Worm (Caenorhabditis elegans) whole organism, L1 larva: ENCODE data around the gene txt-10.

Experiments used
- C04F5.9 ChIP-seq: sonication (generic microtip); optimal IDR thresholded peaks from 2 replicates; lab custom pipeline; 2016; ENCODE audit warnings: missing genetic modification characterization, missing compliant biosample characterization
- F16B12.6 ChIP-seq: fragments of 150-350 bp; optimal IDR thresholded peaks from 2 replicates; lab custom pipeline; 2014; ENCODE audit warnings: missing biosample characterization, missing genetic modification characterization
- Y116A8C.19 ChIP-seq: sonication (generic microtip); optimal IDR thresholded peaks from 2 replicates; lab custom pipeline; 2016; ENCODE audit warnings: missing compliant biosample characterization, missing genetic modification characterization, borderline replicate concordance
- aha-1 ChIP-seq: fragments of 150-350 bp; optimal IDR thresholded peaks from 2 replicates; lab custom pipeline; 2014; ENCODE audit warnings: missing biosample characterization, missing genetic modification characterization
- aly-2 ChIP-seq: fragments of 150-350 bp; optimal IDR thresholded peaks from 2 replicates; lab custom pipeline; 2014; ENCODE audit warnings: missing biosample characterization, missing genetic modification characterization
- ceh-63 ChIP-seq: fragments of 200-800 bp; sonication (Bioruptor generic); optimal IDR thresholded peaks from 2 replicates; lab custom pipeline; 2018; ENCODE audit warnings: mild to moderate bottlenecking, missing genetic modification characterization, missing compliant biosample characterization
- ceh-90 ChIP-seq: sonication (generic microtip); optimal IDR thresholded peaks from 2 replicates; lab custom pipeline; 2016; ENCODE audit warnings: missing genetic modification characterization, missing compliant biosample characterization
- dpl-1 ChIP-seq, 3 experiments: fragments of 150-350 bp in 2 of 3; sonication (generic microtip) in 1 of 3; optimal IDR thresholded peaks; 2 replicates each; lab custom pipeline; 2014 to 2017; ENCODE audit warnings: missing biosample characterization in 3 of 3, missing genetic modification characterization in 3 of 3, missing genetic modification reagents in 3 of 3
- efl-1 ChIP-seq, 4 experiments: fragments of 150-350 bp; optimal IDR thresholded peaks in 3 of 4; peaks in 1 of 4; 1 replicate in 1 of 4; 2 replicates in 3 of 4; lab custom pipeline; 2014; ENCODE audit warnings: missing biosample characterization in 2 of 4, missing genetic modification characterization in 2 of 4, missing genetic modification reagents in 2 of 4
- egl-13 ChIP-seq: sonication (generic microtip); optimal IDR thresholded peaks from 2 replicates; lab custom pipeline; 2016; ENCODE audit warnings: missing genotype, missing genetic modification reagents, missing genetic modification characterization, missing compliant biosample characterization
- elt-2 ChIP-seq: sonication (generic microtip); optimal IDR thresholded peaks from 2 replicates; lab custom pipeline; 2016; ENCODE audit warnings: missing genetic modification characterization, mild to moderate bottlenecking, inconsistent platforms, missing compliant biosample characterization, missing genetic modification reagents
- elt-3 ChIP-seq, 6 experiments: fragments of 150-350 bp in 1 of 6; sonication (generic microtip); optimal IDR thresholded peaks; 2 replicates each; lab custom pipeline; 2017 to 2018; ENCODE audit warnings: missing biosample characterization in 6 of 6, missing genetic modification characterization in 6 of 6, inconsistent platforms in 1 of 6
- ets-5 ChIP-seq: fragments of 200-800 bp; sonication (Bioruptor generic); IDR thresholded peaks from 2 replicates; pipeline ENCODE4 v1.3.6; 2022; ENCODE audit warnings: missing genetic modification characterization, missing compliant biosample characterization
- fkh-4 ChIP-seq: sonication (generic microtip); optimal IDR thresholded peaks from 2 replicates; lab custom pipeline; 2016; ENCODE audit warnings: missing compliant biosample characterization, missing genetic modification characterization, borderline replicate concordance
- fkh-8 ChIP-seq: sonication (generic microtip); optimal IDR thresholded peaks from 2 replicates; lab custom pipeline; 2016; ENCODE audit warnings: mild to moderate bottlenecking, missing genetic modification characterization, missing compliant biosample characterization
- hpl-2 ChIP-seq: fragments of 150-350 bp; optimal IDR thresholded peaks from 2 replicates; lab custom pipeline; 2014; ENCODE audit warnings: missing biosample characterization, missing genetic modification reagents, missing genetic modification characterization
- isw-1 ChIP-seq: fragments of 200-800 bp; sonication (Bioruptor generic); IDR thresholded peaks from 2 replicates; pipeline ENCODE4 v1.3.6; 2022; ENCODE audit warnings: missing genetic modification characterization, missing compliant biosample characterization
- jun-1 ChIP-seq: fragments of 150-350 bp; optimal IDR thresholded peaks from 2 replicates; lab custom pipeline; 2014; ENCODE audit warnings: missing biosample characterization, missing genetic modification reagents, missing genetic modification characterization
- lin-13 ChIP-seq: fragments of 150-350 bp; optimal IDR thresholded peaks from 2 replicates; lab custom pipeline; 2014; ENCODE audit warnings: missing biosample characterization, missing genetic modification reagents, missing genetic modification characterization
- lin-14 ChIP-seq: fragments of 200-800 bp; sonication (Bioruptor generic); optimal IDR thresholded peaks from 2 replicates; lab custom pipeline; 2018; ENCODE audit warnings: mild to moderate bottlenecking, missing genetic modification characterization, moderate library complexity, missing compliant biosample characterization
- lin-15B ChIP-seq: fragments of 150-350 bp; sonication (generic microtip); optimal IDR thresholded peaks from 3 replicates; lab custom pipeline; 2014; ENCODE audit warnings: missing biosample characterization, missing genetic modification characterization
- lin-35 ChIP-seq, 2 experiments: fragments of 150-350 bp; optimal IDR thresholded peaks; 2 replicates each; lab custom pipeline; 2014; ENCODE audit warnings: missing biosample characterization in 2 of 2, missing genetic modification characterization in 2 of 2, missing genetic modification reagents in 2 of 2
- lsy-2 ChIP-seq, 2 experiments: fragments of 150-350 bp; optimal IDR thresholded peaks; 2 replicates each; lab custom pipeline; 2014; ENCODE audit warnings: missing biosample characterization in 2 of 2, missing genetic modification characterization in 2 of 2
- mab-9 ChIP-seq: fragments of 200-800 bp; sonication (Bioruptor generic); IDR thresholded peaks from 2 replicates; pipeline ENCODE4 v1.3.6; 2022; ENCODE audit warnings: missing genetic modification reagents, missing genetic modification characterization, missing compliant biosample characterization
- mdl-1 ChIP-seq, 2 experiments: fragments of 150-350 bp; optimal IDR thresholded peaks; 2 replicates each; lab custom pipeline; 2014 to 2017; ENCODE audit warnings: missing biosample characterization in 2 of 2, missing genetic modification characterization in 2 of 2, inconsistent platforms in 1 of 2
- nhr-12 ChIP-seq: sonication (generic microtip); optimal IDR thresholded peaks from 2 replicates; lab custom pipeline; 2017; ENCODE audit warnings: missing biosample characterization, missing genetic modification characterization
- nhr-19 ChIP-seq: fragments of 200-800 bp; sonication (Bioruptor generic); conservative IDR thresholded peaks from 2 replicates; pipeline ENCODE4 v1.3.6; 2022; ENCODE audit warnings: missing genetic modification characterization, missing compliant biosample characterization
- nhr-76 ChIP-seq: sonication (generic microtip); optimal IDR thresholded peaks from 2 replicates; lab custom pipeline; 2017; ENCODE audit warnings: missing biosample characterization, missing genetic modification characterization
- nhr-77 ChIP-seq: fragments of 150-350 bp; optimal IDR thresholded peaks from 2 replicates; lab custom pipeline; 2014; ENCODE audit warnings: missing biosample characterization, missing genetic modification characterization
- nhr-84 ChIP-seq: sonication (generic microtip); optimal IDR thresholded peaks from 2 replicates; lab custom pipeline; 2017; ENCODE audit warnings: missing biosample characterization, missing genetic modification characterization
- nhr-90 ChIP-seq: sonication (generic microtip); optimal IDR thresholded peaks from 2 replicates; lab custom pipeline; 2016; ENCODE audit warnings: mild to moderate bottlenecking, missing genetic modification characterization, missing compliant biosample characterization; ENCODE audit not compliant: poor library complexity
- skn-1 ChIP-seq: fragments of 150-350 bp; optimal IDR thresholded peaks from 2 replicates; lab custom pipeline; 2014; ENCODE audit warnings: missing biosample characterization, missing genetic modification characterization
- snpc-4 ChIP-seq: fragments of 150-350 bp; optimal IDR thresholded peaks from 2 replicates; lab custom pipeline; 2014; ENCODE audit warnings: missing biosample characterization, missing genetic modification characterization
- swsn-7 ChIP-seq: sonication (generic microtip); optimal IDR thresholded peaks from 2 replicates; lab custom pipeline; 2016; ENCODE audit warnings: missing genetic modification characterization, missing compliant biosample characterization
- unc-130 ChIP-seq: fragments of 150-350 bp; optimal IDR thresholded peaks from 2 replicates; lab custom pipeline; 2017; ENCODE audit warnings: missing biosample characterization, missing genetic modification characterization, inconsistent platforms
- unc-86 ChIP-seq: sonication (generic microtip); optimal IDR thresholded peaks from 2 replicates; lab custom pipeline; 2016; ENCODE audit warnings: missing genetic modification characterization, missing compliant biosample characterization
- xbp-1 ChIP-seq: sonication (generic microtip); optimal IDR thresholded peaks from 2 replicates; lab custom pipeline; 2016; ENCODE audit warnings: missing genetic modification characterization, missing compliant biosample characterization
- zip-4 ChIP-seq: fragments of 200-800 bp; sonication (Bioruptor generic); optimal IDR thresholded peaks from 2 replicates; lab custom pipeline; 2018; ENCODE audit warnings: mild to moderate bottlenecking, missing genetic modification characterization, moderate library complexity, missing compliant biosample characterization
- ztf-11 ChIP-seq, 2 experiments: sonication (generic microtip); optimal IDR thresholded peaks; 2 replicates each; lab custom pipeline; 2016 to 2017; ENCODE audit warnings: missing genetic modification characterization in 2 of 2, missing biosample characterization in 1 of 2, missing compliant biosample characterization in 1 of 2

The txt-10 gene

ce11 chrV:10496733-10497132, 35.9 kb downstream of the txt-10 start, which contains the start of gene C35A5.4:
Gene C35A5.4 (plus strand): TSS chrV:10497033.
- no peak for TF ChIP-seq snpc-4 (tag; lab: Kevin White, UChicago)
- TF ChIP-seq C04F5.9 (tag; lab: Kevin White, UChicago): no peak
- TF ChIP-seq F16B12.6 (tag; lab: Kevin White, UChicago): no peak
- no peak for TF ChIP-seq lsy-2 (tag; optimal IDR thresholded peaks at IDR 0.05; lab: Kevin White, UChicago)
- TF ChIP-seq lin-14 (GFP tag; lab: Kevin White, UChicago): no peak
- no peak for TF ChIP-seq mdl-1 (tag; optimal IDR thresholded peaks at IDR 0.05; lab: Kevin White, UChicago)
- TF ChIP-seq jun-1 (tag; lab: Kevin White, UChicago): no peak

ce11 chrV:10493150-10493549, 39.5 kb downstream of the txt-10 start, which contains the start of gene ugt-33:
Gene ugt-33 (plus strand): TSS chrV:10493409.
- TF ChIP-seq elt-2: peak; percentile 57
- TF ChIP-seq zip-4 (GFP tag; lab: Kevin White, UChicago): no peak
- peak in 1 of 2 experiments; percentile 24 for TF ChIP-seq lin-35 (GFP tag; optimal IDR thresholded peaks at IDR 0.05; lab: Kevin White, UChicago)

- TF ChIP-seq ceh-63 (GFP tag; lab: Kevin White, UChicago) (no peak), ztf-11 (tag; optimal IDR thresholded peaks at IDR 0.05; lab: Kevin White, UChicago) (no peak), lsy-2 (tag; optimal IDR thresholded peaks at IDR 0.05; lab: Kevin White, UChicago) (no peak), unc-130 (tag; lab: Kevin White, UChicago) (no peak), lin-13 (GFP tag; lab: Kevin White, UChicago) (no peak)
These were observed 41.2 kb downstream of the txt-10 start, which contains the start of gene aqp-5 for ce11 chrV:10491443-10491842. Gene aqp-5 (plus strand): TSS chrV:10491743.

ce11 chrV:10489998-10490397, 42.6 kb downstream of the txt-10 start, which contains the start of gene ncx-5:
Gene ncx-5 (minus strand): TSS chrV:10490098.
- TF ChIP-seq ets-5 (GFP tag; lab: Robert Waterston, UW) (no peak), isw-1 (GFP tag; lab: Robert Waterston, UW) (no peak), skn-1 (tag; lab: Kevin White, UChicago) (no peak), nhr-90 (no peak), dpl-1 (GFP tag; optimal IDR thresholded peaks at IDR 0.05; lab: Kevin White, UChicago) (no peak)
- TF ChIP-seq, all 84 proteins: peak for 0

ce11 chrV:10485389-10485788, 47.2 kb downstream of the txt-10 start:
- TF ChIP-seq swsn-7 (tag; lab: Kevin White, UChicago) (no peak), elt-2 (peak; percentile 45), aly-2 (tag; lab: Kevin White, UChicago) (no peak), hpl-2 (GFP tag; lab: Kevin White, UChicago) (no peak)
- TF ChIP-seq, all 84 proteins: peak for 1

ce11 chrV:10484640-10485039, 48.0 kb downstream of the txt-10 start, which contains the start of gene Y32F6B.1:
Gene Y32F6B.1 (minus strand): TSS chrV:10484740.
- TF ChIP-seq lsy-2 (tag; optimal IDR thresholded peaks at IDR 0.05; lab: Kevin White, UChicago): no peak
- no peak for TF ChIP-seq lin-35 (GFP tag; optimal IDR thresholded peaks at IDR 0.05; lab: Kevin White, UChicago)
- TF ChIP-seq unc-86 (tag; lab: Kevin White, UChicago): no peak
- no peak for TF ChIP-seq nhr-19 (GFP tag; lab: Robert Waterston, UW)
- no peak for TF ChIP-seq ztf-11 (tag; optimal IDR thresholded peaks at IDR 0.05; lab: Kevin White, UChicago)
- TF ChIP-seq elt-2: no peak
- TF ChIP-seq lin-14 (GFP tag; lab: Kevin White, UChicago): no peak
- TF ChIP-seq mab-9 (GFP tag; lab: Robert Waterston, UW): no peak
- TF ChIP-seq ceh-63 (GFP tag; lab: Kevin White, UChicago): no peak
- TF ChIP-seq nhr-76: no peak
- no peak for TF ChIP-seq xbp-1 (tag; lab: Kevin White, UChicago)
- no peak for TF ChIP-seq elt-3 (tag; optimal IDR thresholded peaks at IDR 0.05; lab: Kevin White, UChicago)

ce11 chrV:10483995-10484394, 48.6 kb downstream of the txt-10 start:
- no peak for TF ChIP-seq ceh-90 (tag; lab: Kevin White, UChicago)
- no peak for TF ChIP-seq mdl-1 (tag; optimal IDR thresholded peaks at IDR 0.05; lab: Kevin White, UChicago)
- no peak for TF ChIP-seq Y116A8C.19 (tag; lab: Kevin White, UChicago)
- TF ChIP-seq nhr-84 (tag; lab: Kevin White, UChicago): no peak
- no peak for TF ChIP-seq nhr-12
- TF ChIP-seq efl-1 (optimal IDR thresholded peaks at IDR 0.05; lab: Kevin White, UChicago): no peak
- peak in 1 of 2 experiments; percentile 57 for TF ChIP-seq efl-1 (GFP tag; optimal IDR thresholded peaks at IDR 0.05 in 1 of 2; lab: Kevin White, UChicago)
- no peak for TF ChIP-seq nhr-77 (tag; lab: Kevin White, UChicago)
- TF ChIP-seq aha-1 (tag; lab: Kevin White, UChicago): no peak
- TF ChIP-seq fkh-4 (tag; lab: Kevin White, UChicago): no peak
- no peak for TF ChIP-seq lin-15B (tag; lab: Kevin White, UChicago)
- no peak for TF ChIP-seq snpc-4 (tag; lab: Kevin White, UChicago)
- no peak for TF ChIP-seq fkh-8 (tag; lab: Kevin White, UChicago)
- no peak for TF ChIP-seq egl-13 (tag; lab: Kevin White, UChicago)
- TF ChIP-seq aly-2 (tag; lab: Kevin White, UChicago): no peak
- TF ChIP-seq lin-35 (GFP tag; optimal IDR thresholded peaks at IDR 0.05; lab: Kevin White, UChicago): peak in 1 of 2 experiments; percentile 18
